Fruit fly (Drosophila melanogaster) whole organism, embryonic: ENCODE results near the gene Osi2.

Experiments
- Atf3 ChIP-seq: fragments of 200-800 bp; sonication (Bioruptor generic); optimal IDR thresholded peaks from 3 replicates; lab custom pipeline; 2016; ENCODE audit warnings: missing biosample characterization, missing genetic modification characterization
- Blimp-1 ChIP-seq: fragments of 200-800 bp; sonication (Bioruptor generic); optimal IDR thresholded peaks from 3 replicates; lab custom pipeline; 2018; ENCODE audit warnings: missing biosample characterization, missing genetic modification characterization, mild to moderate bottlenecking, moderate library complexity, missing genetic modification reagents
- CG10431 ChIP-seq: fragments of 200-800 bp; sonication (Bioruptor generic); optimal IDR thresholded peaks from 3 replicates; lab custom pipeline; 2018; ENCODE audit warnings: missing biosample characterization, mild to moderate bottlenecking, missing genetic modification characterization
- CG11247 ChIP-seq: fragments of 200-800 bp; sonication (Bioruptor generic); IDR thresholded peaks from 2 replicates; pipeline ENCODE4 v1.3.6; 2022; ENCODE audit warnings: missing biosample characterization, missing genetic modification characterization
- CG15011 ChIP-seq: fragments of 200-800 bp; sonication (Bioruptor generic); optimal IDR thresholded peaks from 3 replicates; lab custom pipeline; 2018; ENCODE audit warnings: missing biosample characterization, mild to moderate bottlenecking, missing genetic modification characterization
- CG15269 ChIP-seq: fragments of 200-800 bp; sonication (Bioruptor generic); optimal IDR thresholded peaks from 2 replicates; lab custom pipeline; 2018; ENCODE audit warnings: missing biosample characterization, mild to moderate bottlenecking, missing genetic modification characterization, moderate library complexity
- CG15601 ChIP-seq: fragments of 200-800 bp; sonication (Bioruptor generic); optimal IDR thresholded peaks from 3 replicates; lab custom pipeline; 2019; ENCODE audit warnings: missing biosample characterization, mild to moderate bottlenecking, missing genetic modification characterization, moderate library complexity
- CG2202 ChIP-seq: fragments of 200-800 bp; sonication (Bioruptor generic); optimal IDR thresholded peaks from 2 replicates; lab custom pipeline; 2018; ENCODE audit warnings: missing biosample characterization, mild to moderate bottlenecking, missing genetic modification characterization
- CG2678 ChIP-seq: fragments of 200-800 bp; sonication (Bioruptor generic); optimal IDR thresholded peaks from 3 replicates; lab custom pipeline; 2019; ENCODE audit warnings: missing biosample characterization, mild to moderate bottlenecking, missing genetic modification characterization, moderate library complexity
- CG34422 ChIP-seq: fragments of 200-800 bp; sonication (Bioruptor generic); IDR thresholded peaks from 3 replicates; pipeline ENCODE4 v1.3.6; 2022; ENCODE audit warnings: missing biosample characterization, missing genetic modification characterization
- CG42726 ChIP-seq: fragments of 200-800 bp; sonication (Bioruptor generic); IDR thresholded peaks from 2 replicates; pipeline ENCODE4 v1.3.6; 2022; ENCODE audit warnings: missing biosample characterization, missing genetic modification characterization; ENCODE audit not compliant: partially characterized antibody
- CG8089 ChIP-seq: fragments of 200-800 bp; sonication (Bioruptor generic); optimal IDR thresholded peaks from 3 replicates; lab custom pipeline; 2016; ENCODE audit warnings: missing biosample characterization, missing genetic modification characterization
- Dbx ChIP-seq: fragments of 200-800 bp; sonication (Bioruptor generic); IDR thresholded peaks from 3 replicates; pipeline ENCODE4 v1.3.6; 2022; ENCODE audit warnings: missing biosample characterization, missing genetic modification characterization
- Deaf1 ChIP-seq: fragments of 200-800 bp; optimal IDR thresholded peaks from 3 replicates; lab custom pipeline; 2019; ENCODE audit warnings: missing biosample characterization, mild to moderate bottlenecking, missing genetic modification characterization, moderate library complexity
- Hmr ChIP-seq: fragments of 200-800 bp; sonication (Bioruptor generic); optimal IDR thresholded peaks from 3 replicates; lab custom pipeline; 2017; ENCODE audit warnings: mild to moderate bottlenecking, missing biosample characterization, missing genetic modification reagents, missing genetic modification characterization
- Hr78 ChIP-seq, 2 experiments: fragments of 200-800 bp in 1 of 2; fragments of >200 bp in 1 of 2; sonication (Bioruptor generic) in 1 of 2; optimal IDR thresholded peaks; 2 replicates each; lab custom pipeline; 2017 to 2019; ENCODE audit warnings: missing biosample characterization in 2 of 2, missing genetic modification characterization in 2 of 2, mild to moderate bottlenecking in 1 of 2, moderate library complexity in 1 of 2
- Hsf ChIP-seq: fragments of 200-800 bp; sonication (Bioruptor generic); optimal IDR thresholded peaks from 3 replicates; lab custom pipeline; 2016; ENCODE audit warnings: missing biosample characterization, missing genetic modification characterization
- Lim3 ChIP-seq: fragments of 200-800 bp; sonication (Bioruptor generic); IDR thresholded peaks from 2 replicates; pipeline ENCODE4 v1.3.6; 2022; ENCODE audit warnings: missing biosample characterization, missing genetic modification characterization
- Pdp1 ChIP-seq, 2 experiments: fragments of 200-800 bp; sonication (Bioruptor generic); optimal IDR thresholded peaks; 3 replicates each; lab custom pipeline; 2016; ENCODE audit warnings: missing biosample characterization in 2 of 2, missing genetic modification characterization in 2 of 2, mild to moderate bottlenecking in 1 of 2, moderate library complexity in 1 of 2
- Rfx ChIP-seq: fragments of 200-800 bp; sonication (Bioruptor generic); IDR thresholded peaks from 2 replicates; pipeline ENCODE4 v1.3.6; 2022; ENCODE audit warnings: missing biosample characterization, missing genetic modification characterization
- Sox100B ChIP-seq: fragments of 200-800 bp; sonication (Bioruptor generic); optimal IDR thresholded peaks from 3 replicates; lab custom pipeline; 2018; ENCODE audit warnings: missing biosample characterization, mild to moderate bottlenecking, missing genetic modification characterization
- Sox102F ChIP-seq: fragments of 200-800 bp; sonication (Bioruptor generic); optimal IDR thresholded peaks from 2 replicates; lab custom pipeline; 2018; ENCODE audit warnings: missing biosample characterization, mild to moderate bottlenecking, missing genetic modification characterization, moderate library complexity
- crp ChIP-seq, 2 experiments: fragments of 200-800 bp; sonication (Bioruptor generic); optimal IDR thresholded peaks; 2 replicates in 1 of 2; 3 replicates in 1 of 2; lab custom pipeline; 2017; ENCODE audit warnings: missing biosample characterization in 2 of 2, missing genetic modification characterization in 2 of 2, mild to moderate bottlenecking in 1 of 2, moderate library complexity in 1 of 2
- cwo ChIP-seq: fragments of 200-800 bp; sonication (Bioruptor generic); optimal IDR thresholded peaks from 3 replicates; lab custom pipeline; 2017; ENCODE audit warnings: missing biosample characterization, missing genetic modification characterization, mild to moderate bottlenecking, moderate library complexity, missing genetic modification reagents
- esg ChIP-seq: fragments of 200-800 bp; sonication (Bioruptor generic); conservative IDR thresholded peaks from 2 replicates; pipeline ENCODE4 v1.3.6; 2022; ENCODE audit warnings: missing biosample characterization, missing genetic modification characterization
- eve ChIP-seq, 2 experiments: fragments of >200 bp; optimal IDR thresholded peaks; 2 replicates each; lab custom pipeline; 2017; ENCODE audit warnings: missing biosample characterization in 2 of 2, missing genetic modification characterization in 2 of 2
- ftz-f1 ChIP-seq: fragments of 200-800 bp; sonication (Bioruptor generic); optimal IDR thresholded peaks from 2 replicates; lab custom pipeline; 2016; ENCODE audit warnings: missing biosample characterization, missing genetic modification characterization
- gem ChIP-seq: fragments of 200-800 bp; sonication (Bioruptor generic); optimal IDR thresholded peaks from 2 replicates; lab custom pipeline; 2019; ENCODE audit warnings: missing biosample characterization, mild to moderate bottlenecking, missing genetic modification characterization, moderate library complexity
- gro ChIP-seq: fragments of 200-800 bp; sonication (Bioruptor generic); optimal IDR thresholded peaks from 2 replicates; lab custom pipeline; 2016; ENCODE audit warnings: missing biosample characterization, missing genetic modification characterization
- hbn ChIP-seq: fragments of 200-800 bp; sonication (Bioruptor generic); IDR thresholded peaks from 2 replicates; pipeline ENCODE4 v1.3.6; 2022; ENCODE audit warnings: missing biosample characterization, missing genetic modification characterization; ENCODE audit not compliant: partially characterized antibody
- hkb ChIP-seq, 2 experiments: fragments of 200-800 bp in 1 of 2; fragments of >200 bp in 1 of 2; sonication (Bioruptor generic) in 1 of 2; IDR thresholded peaks in 1 of 2; optimal IDR thresholded peaks in 1 of 2; 2 replicates each; pipeline versions ENCODE4 v1.3.6 to Lab custom; 2017 to 2022; ENCODE audit warnings: missing biosample characterization in 1 of 2, missing genetic modification characterization in 1 of 2
- klu ChIP-seq: fragments of 200-800 bp; sonication (Bioruptor generic); IDR thresholded peaks from 2 replicates; pipeline ENCODE4 v1.3.6; 2022; ENCODE audit warnings: missing biosample characterization, missing genetic modification characterization
- kni ChIP-seq: fragments of 200-800 bp; sonication (Bioruptor generic); optimal IDR thresholded peaks from 3 replicates; lab custom pipeline; 2017; ENCODE audit warnings: mild to moderate bottlenecking, missing biosample characterization, missing genetic modification reagents, missing genetic modification characterization
- nom ChIP-seq: fragments of 200-800 bp; sonication (Bioruptor generic); optimal IDR thresholded peaks from 2 replicates; lab custom pipeline; 2017; ENCODE audit warnings: missing biosample characterization, missing genetic modification characterization, mild to moderate bottlenecking, moderate library complexity, missing genetic modification reagents
- oc ChIP-seq: fragments of 200-800 bp; sonication (Bioruptor generic); optimal IDR thresholded peaks from 2 replicates; lab custom pipeline; 2018; ENCODE audit warnings: missing biosample characterization, mild to moderate bottlenecking, missing genetic modification characterization, moderate library complexity
- odd ChIP-seq: fragments of 200-800 bp; sonication (Bioruptor generic); optimal IDR thresholded peaks from 2 replicates; lab custom pipeline; 2017; ENCODE audit warnings: missing biosample characterization, mild to moderate bottlenecking, missing genetic modification characterization
- prd ChIP-seq, 3 experiments: fragments of >200 bp in 2 of 3; fragments of 200-800 bp in 1 of 3; sonication (Bioruptor generic) in 1 of 3; optimal IDR thresholded peaks in 2 of 3; IDR thresholded peaks in 1 of 3; 2 replicates in 2 of 3; 3 replicates in 1 of 3; pipeline versions ENCODE4 v1.3.6 to Lab custom; 2017 to 2022; ENCODE audit warnings: missing biosample characterization in 1 of 3, missing genetic modification characterization in 1 of 3
- rib ChIP-seq: fragments of 200-800 bp; sonication (Bioruptor generic); IDR thresholded peaks from 2 replicates; pipeline ENCODE4 v1.3.6; 2022; ENCODE audit warnings: missing biosample characterization, missing genetic modification characterization
- ro ChIP-seq: fragments of 200-800 bp; sonication (Bioruptor generic); IDR thresholded peaks from 2 replicates; pipeline ENCODE4 v1.3.6; 2022; ENCODE audit warnings: missing biosample characterization, missing genetic modification characterization
- salm ChIP-seq: fragments of 200-800 bp; sonication (Bioruptor generic); optimal IDR thresholded peaks from 2 replicates; lab custom pipeline; 2018; ENCODE audit warnings: missing biosample characterization, mild to moderate bottlenecking, missing genetic modification characterization
- sna ChIP-seq: fragments of 200-800 bp; sonication (Bioruptor generic); IDR thresholded peaks from 2 replicates; pipeline ENCODE4 v1.3.6; 2022; ENCODE audit warnings: missing biosample characterization, missing genetic modification characterization; ENCODE audit not compliant: partially characterized antibody
- so ChIP-seq: fragments of 200-800 bp; sonication (Bioruptor generic); IDR thresholded peaks from 3 replicates; pipeline ENCODE4 v1.3.6; 2022; ENCODE audit warnings: missing biosample characterization, missing genetic modification characterization
- sob ChIP-seq: fragments of 200-800 bp; sonication (Bioruptor generic); IDR thresholded peaks from 2 replicates; pipeline ENCODE4 v1.3.6; 2022; ENCODE audit warnings: missing biosample characterization, missing genetic modification characterization
- ssp ChIP-seq: fragments of 200-800 bp; sonication (Bioruptor generic); IDR thresholded peaks from 2 replicates; pipeline ENCODE4 v1.3.6; 2022; ENCODE audit warnings: missing biosample characterization, missing genetic modification characterization
- tin ChIP-seq: fragments of 200-800 bp; sonication (Bioruptor generic); optimal IDR thresholded peaks from 3 replicates; lab custom pipeline; 2016; ENCODE audit warnings: missing biosample characterization, missing genetic modification characterization
- wor ChIP-seq: fragments of 200-800 bp; sonication (Bioruptor generic); IDR thresholded peaks from 2 replicates; pipeline ENCODE4 v1.3.6; 2022; ENCODE audit warnings: missing biosample characterization, missing genetic modification characterization

Osi2 gene

dm6 chr3R:6210266-6211040, 1.3 kb downstream of the Osi2 start (continued):
- TF ChIP-seq ftz-f1 (GFP tag; lab: Kevin White, UChicago) (no peak), CG15011 (GFP tag; lab: Kevin White, UChicago) (no peak), CG15601 (tag; lab: Kevin White, UChicago) (no peak), klu (GFP tag; lab: Robert Waterston, UW) (no peak), ro (GFP tag; lab: Robert Waterston, UW) (no peak), nom (no peak), gro (GFP tag; lab: Kevin White, UChicago) (no peak), odd (no peak), sna (GFP tag; lab: Robert Waterston, UW) (no peak), CG10431 (GFP tag; lab: Kevin White, UChicago) (no peak), so (GFP tag; lab: Robert Waterston, UW) (no peak), cwo (GFP tag; lab: Kevin White, UChicago) (no peak), CG15269 (tag; lab: Kevin White, UChicago) (no peak), CG2678 (tag; lab: Kevin White, UChicago) (no peak), Sox102F (GFP tag; lab: Kevin White, UChicago) (peak; percentile 53), CG34422 (GFP tag; lab: Robert Waterston, UW) (no peak), Sox100B (GFP tag; lab: Kevin White, UChicago) (peak; percentile 25)

dm6 chr3R:6211041-6211377, 1.8 kb downstream of the Osi2 start:
- TF ChIP-seq CG11247 (no peak), Hsf (GFP tag; lab: Kevin White, UChicago) (no peak), Hr78 (GFP tag; optimal IDR thresholded peaks at IDR 0.05; lab: Kevin White, UChicago) (peak in 1 of 2 experiments; percentile 9), rib (GFP tag; lab: Robert Waterston, UW) (no peak), hkb (optimal IDR thresholded peaks at IDR 0.05; lab: Kevin White, UChicago) (no peak), hkb (GFP tag; IDR thresholded peaks at IDR 0.05; lab: Robert Waterston, UW) (no peak), Dbx (no peak), oc (tag; lab: Kevin White, UChicago) (peak; percentile 23), CG8089 (GFP tag; lab: Kevin White, UChicago) (no peak), sob (GFP tag; lab: Robert Waterston, UW) (no peak), kni (GFP tag; lab: Kevin White, UChicago) (peak; percentile 65), esg (no peak), Pdp1 (GFP tag; optimal IDR thresholded peaks at IDR 0.05; lab: Kevin White, UChicago) (no peak), Blimp-1 (GFP tag; lab: Kevin White, UChicago) (peak; percentile 95), Deaf1 (tag; lab: Kevin White, UChicago) (no peak), salm (tag; lab: Kevin White, UChicago) (no peak), CG2202 (tag; lab: Kevin White, UChicago) (no peak), Rfx (no peak)
- TF ChIP-seq, all 482 proteins: peak for 4

DNA sequence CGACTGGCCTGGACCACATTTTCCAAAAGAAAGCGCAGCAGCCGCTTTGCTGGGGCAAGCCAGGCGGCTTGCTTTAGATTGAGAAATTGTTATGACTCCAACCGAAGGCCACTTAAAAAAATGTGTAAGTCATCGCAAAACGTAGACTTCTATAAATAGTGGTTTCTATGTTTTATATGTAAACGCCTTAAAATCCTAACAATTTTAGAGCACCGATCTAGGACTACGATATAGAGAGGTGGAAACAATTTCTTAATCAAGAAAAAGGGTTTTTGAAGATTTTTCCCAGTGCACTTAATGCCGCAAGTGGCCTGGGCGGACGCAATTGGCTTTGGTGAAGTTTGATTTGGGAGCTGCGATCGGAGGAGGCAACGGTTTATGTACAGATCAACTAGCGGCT, 5.1 kb downstream of the Osi2 start:
- TF ChIP-seq prd (optimal IDR thresholded peaks at IDR 0.05; lab: Kevin White, UChicago), result no peak
- 0 out of 3 replicates have a peak, but pooled peaks have one; percentile 5 for TF ChIP-seq prd (GFP tag; IDR thresholded peaks at IDR 0.05; lab: Robert Waterston, UW)
- TF ChIP-seq eve (GFP tag; optimal IDR thresholded peaks at IDR 0.05; lab: Kevin White, UChicago), result no peak
- no peak for TF ChIP-seq wor
- no peak for TF ChIP-seq Hmr (GFP tag; lab: Kevin White, UChicago)
- no peak for TF ChIP-seq tin (GFP tag; lab: Kevin White, UChicago)
- no peak for TF ChIP-seq hbn (GFP tag; lab: Robert Waterston, UW)
- no peak for TF ChIP-seq Hsf (GFP tag; lab: Kevin White, UChicago)
- TF ChIP-seq Atf3 (GFP tag; lab: Kevin White, UChicago), result no peak
- TF ChIP-seq gem (tag; lab: Kevin White, UChicago), result peak; percentile 5
- no peak for TF ChIP-seq Lim3 (GFP tag; lab: Robert Waterston, UW)
- no peak for TF ChIP-seq ssp (GFP tag; lab: Robert Waterston, UW)
- no peak for TF ChIP-seq crp (GFP tag; optimal IDR thresholded peaks at IDR 0.05; lab: Kevin White, UChicago)
- TF ChIP-seq CG42726 (GFP tag; lab: Robert Waterston, UW), result no peak
